Worm (Caenorhabditis elegans) whole organism, L4 larva: ENCODE results near the gene T03D8.6.

ENCODE experiments used
- F10B5.3 ChIP-seq: sonication (generic microtip); optimal IDR thresholded peaks from 2 replicates; lab custom pipeline; 2016; ENCODE audit warnings: mild to moderate bottlenecking, missing genetic modification characterization, missing compliant biosample characterization
- R02D3.7 ChIP-seq: fragments of 150-350 bp; sonication (generic microtip); optimal IDR thresholded peaks from 3 replicates; lab custom pipeline; 2014; ENCODE audit warnings: missing biosample characterization, missing genetic modification characterization
- T26A8.4 ChIP-seq: fragments of 200-800 bp; sonication (Bioruptor generic); IDR thresholded peaks from 2 replicates; pipeline ENCODE4 v1.3.6; 2022; ENCODE audit warnings: missing genetic modification characterization, missing compliant biosample characterization
- Y105C5A.15 ChIP-seq: fragments of 200-800 bp; sonication (Bioruptor generic); IDR thresholded peaks from 2 replicates; pipeline ENCODE4 v1.3.6; 2022; ENCODE audit warnings: missing genetic modification characterization, missing compliant biosample characterization
- Y5F2A.4 ChIP-seq: fragments of 200-800 bp; sonication (Bioruptor generic); optimal IDR thresholded peaks from 2 replicates; lab custom pipeline; 2018; ENCODE audit warnings: mild to moderate bottlenecking, missing genetic modification characterization, missing compliant biosample characterization
- ZK546.5 ChIP-seq, 2 experiments: sonication (generic microtip); optimal IDR thresholded peaks; 2 replicates each; lab custom pipeline; 2017; ENCODE audit warnings: missing biosample characterization in 2 of 2, missing genetic modification characterization in 2 of 2
- aha-1 ChIP-seq: fragments of 150-350 bp; peaks from one replicate; lab custom pipeline; 2014; ENCODE audit warnings: missing biosample characterization, missing genetic modification characterization
- ama-1 ChIP-seq: fragments of 150-350 bp; optimal IDR thresholded peaks from 2 replicates; lab custom pipeline; 2014; ENCODE audit warnings: inconsistent platforms, mixed read lengths
- ceh-28 ChIP-seq: fragments of 150-350 bp; optimal IDR thresholded peaks from 2 replicates; lab custom pipeline; 2014; ENCODE audit warnings: missing biosample characterization, missing genetic modification reagents, missing genetic modification characterization
- ceh-32 ChIP-seq: sonication (generic microtip); optimal IDR thresholded peaks from 2 replicates; lab custom pipeline; 2016; ENCODE audit warnings: mild to moderate bottlenecking, missing genetic modification characterization, missing compliant biosample characterization; ENCODE audit not compliant: poor library complexity
- daf-16 ChIP-seq, 3 experiments: sonication (generic microtip); optimal IDR thresholded peaks; 2 replicates each; lab custom pipeline; 2016 to 2017; ENCODE audit warnings: missing genetic modification characterization in 3 of 3, missing genetic modification reagents in 3 of 3, mild to moderate bottlenecking in 2 of 3, missing compliant biosample characterization in 2 of 3, missing biosample characterization in 1 of 3, moderate library complexity in 1 of 3
- daf-19 ChIP-seq: fragments of 200-800 bp; sonication (Bioruptor generic); conservative IDR thresholded peaks from 2 replicates; pipeline ENCODE4 v1.3.6; 2022; ENCODE audit warnings: missing genetic modification characterization, missing compliant biosample characterization
- dmd-8 ChIP-seq: fragments of 200-800 bp; sonication (Bioruptor generic); IDR thresholded peaks from 2 replicates; pipeline ENCODE4 v1.3.6; 2022; ENCODE audit warnings: missing genetic modification characterization, missing compliant biosample characterization
- dmd-9 ChIP-seq: fragments of 200-800 bp; sonication (Bioruptor generic); IDR thresholded peaks from 2 replicates; pipeline ENCODE4 v1.3.6; 2022; ENCODE audit warnings: missing genetic modification reagents, missing genetic modification characterization, missing compliant biosample characterization
- duxl-1 ChIP-seq: sonication (generic microtip); optimal IDR thresholded peaks from 2 replicates; lab custom pipeline; 2016; ENCODE audit warnings: mild to moderate bottlenecking, missing genetic modification characterization, moderate library complexity, missing compliant biosample characterization; ENCODE audit not compliant: poor library complexity
- dve-1 ChIP-seq: sonication (generic microtip); optimal IDR thresholded peaks from 2 replicates; lab custom pipeline; 2017; ENCODE audit warnings: antibody characterized with exemption, mild to moderate bottlenecking, missing genetic modification characterization, missing compliant biosample characterization; ENCODE audit not compliant: insufficient read depth
- egl-27 ChIP-seq: sonication (generic microtip); optimal IDR thresholded peaks from 3 replicates; lab custom pipeline; 2017; ENCODE audit warnings: missing biosample characterization, missing genetic modification reagents, missing genetic modification characterization
- fos-1 ChIP-seq: fragments of 150-350 bp; optimal IDR thresholded peaks from 2 replicates; lab custom pipeline; 2014; ENCODE audit warnings: missing biosample characterization, missing genetic modification characterization
- hlh-11 ChIP-seq: fragments of 200-800 bp; sonication (Bioruptor generic); optimal IDR thresholded peaks from 2 replicates; lab custom pipeline; 2018; ENCODE audit warnings: mild to moderate bottlenecking, missing genetic modification characterization, missing compliant biosample characterization
- hlh-30 ChIP-seq: sonication (generic microtip); optimal IDR thresholded peaks from 2 replicates; lab custom pipeline; 2017; ENCODE audit warnings: antibody characterized with exemption, mild to moderate bottlenecking, missing genetic modification characterization, missing compliant biosample characterization; ENCODE audit not compliant: insufficient read depth
- hmg-1.1 ChIP-seq: fragments of 200-800 bp; sonication (Bioruptor generic); IDR thresholded peaks from 2 replicates; pipeline ENCODE4 v1.3.6; 2022; ENCODE audit warnings: missing genetic modification reagents, missing genetic modification characterization, missing compliant biosample characterization
- lin-1 ChIP-seq: fragments of 200-800 bp; sonication (Bioruptor generic); IDR thresholded peaks from 2 replicates; pipeline ENCODE4 v1.3.6; 2022; ENCODE audit warnings: missing genetic modification reagents, missing genetic modification characterization, missing compliant biosample characterization
- lin-15B ChIP-seq: fragments of 150-350 bp; sonication (generic microtip); optimal IDR thresholded peaks from 3 replicates; lab custom pipeline; 2014; ENCODE audit warnings: missing biosample characterization, missing genetic modification characterization
- lin-29 ChIP-seq: fragments of 200-800 bp; sonication (Bioruptor generic); IDR thresholded peaks from 2 replicates; pipeline ENCODE4 v1.3.6; 2022; ENCODE audit warnings: missing genetic modification reagents, missing genetic modification characterization, missing compliant biosample characterization
- lin-39 ChIP-seq: fragments of 150-350 bp; optimal IDR thresholded peaks from 2 replicates; lab custom pipeline; 2014; ENCODE audit warnings: missing biosample characterization, missing genetic modification reagents, missing genetic modification characterization
- mdl-1 ChIP-seq, 2 experiments: fragments of 150-350 bp in 1 of 2; sonication (generic microtip) in 1 of 2; optimal IDR thresholded peaks; 2 replicates each; lab custom pipeline; 2014 to 2017; ENCODE audit warnings: missing biosample characterization in 2 of 2, missing genetic modification characterization in 2 of 2
- mdt-29 ChIP-seq: fragments of 200-800 bp; sonication (Bioruptor generic); IDR thresholded peaks from 2 replicates; pipeline ENCODE4 v1.3.6; 2022; ENCODE audit warnings: missing genetic modification reagents, missing genetic modification characterization, missing compliant biosample characterization
- nhr-10 ChIP-seq: fragments of 150-350 bp; optimal IDR thresholded peaks from 2 replicates; lab custom pipeline; 2014; ENCODE audit warnings: missing biosample characterization, missing genetic modification characterization
- nhr-11 ChIP-seq: fragments of 150-350 bp; optimal IDR thresholded peaks from 2 replicates; lab custom pipeline; 2014; ENCODE audit warnings: missing biosample characterization, missing genetic modification characterization
- nhr-28 ChIP-seq: fragments of 150-350 bp; optimal IDR thresholded peaks from 2 replicates; lab custom pipeline; 2014; ENCODE audit warnings: missing biosample characterization, missing genetic modification characterization
- nhr-42 ChIP-seq: fragments of 200-800 bp; sonication (Bioruptor generic); IDR thresholded peaks from 2 replicates; pipeline ENCODE4 v1.3.6; 2022; ENCODE audit warnings: missing genetic modification characterization, missing compliant biosample characterization
- pha-4 ChIP-seq, 2 experiments: fragments of 150-350 bp in 1 of 2; fragments of 200-800 bp in 1 of 2; sonication (Bioruptor generic) in 1 of 2; IDR thresholded peaks in 1 of 2; optimal IDR thresholded peaks in 1 of 2; 2 replicates each; pipeline versions ENCODE4 v1.3.6 to Lab custom; 2014 to 2022; ENCODE audit warnings: missing genetic modification characterization in 2 of 2, missing genetic modification reagents in 2 of 2, missing biosample characterization in 1 of 2, missing compliant biosample characterization in 1 of 2
- php-3 ChIP-seq: fragments of 200-800 bp; sonication (Bioruptor generic); IDR thresholded peaks from 2 replicates; pipeline ENCODE4 v1.3.6; 2022; ENCODE audit warnings: missing genetic modification reagents, missing genetic modification characterization, missing compliant biosample characterization
- rbr-2 ChIP-seq: sonication (generic microtip); optimal IDR thresholded peaks from 2 replicates; lab custom pipeline; 2016; ENCODE audit warnings: missing genotype, missing genetic modification characterization, missing compliant biosample characterization
- saeg-2 ChIP-seq: fragments of 200-800 bp; sonication (Bioruptor generic); IDR thresholded peaks from 2 replicates; pipeline ENCODE4 v1.3.6; 2022; ENCODE audit warnings: missing genetic modification reagents, missing genetic modification characterization, missing compliant biosample characterization
- skn-1 ChIP-seq: fragments of 150-350 bp; optimal IDR thresholded peaks from 2 replicates; lab custom pipeline; 2014; ENCODE audit warnings: missing biosample characterization, missing genetic modification characterization
- snpc-4 ChIP-seq: fragments of 150-350 bp; optimal IDR thresholded peaks from 2 replicates; lab custom pipeline; 2014; ENCODE audit warnings: missing biosample characterization, missing genetic modification characterization
- spr-1 ChIP-seq: sonication (generic microtip); optimal IDR thresholded peaks from 2 replicates; lab custom pipeline; 2016; ENCODE audit warnings: mild to moderate bottlenecking, missing genetic modification characterization, missing compliant biosample characterization
- tag-97 ChIP-seq: fragments of 200-800 bp; sonication (Bioruptor generic); IDR thresholded peaks from 2 replicates; pipeline ENCODE4 v1.3.6; 2022; ENCODE audit warnings: missing genetic modification characterization, missing compliant biosample characterization
- tra-1 ChIP-seq: fragments of 200-800 bp; sonication (Bioruptor generic); IDR thresholded peaks from 2 replicates; pipeline ENCODE4 v1.3.6; 2022; ENCODE audit warnings: missing genetic modification reagents, missing genetic modification characterization, missing compliant biosample characterization
- unc-130 ChIP-seq: sonication (generic microtip); optimal IDR thresholded peaks from 2 replicates; lab custom pipeline; 2016; ENCODE audit warnings: missing genetic modification reagents, missing genetic modification characterization, missing compliant biosample characterization
- zag-1 ChIP-seq: fragments of 150-350 bp; optimal IDR thresholded peaks from 2 replicates; lab custom pipeline; 2014; ENCODE audit warnings: missing biosample characterization, missing genetic modification characterization
- zfp-2 ChIP-seq: sonication (generic microtip); optimal IDR thresholded peaks from 2 replicates; lab custom pipeline; 2016; ENCODE audit warnings: mild to moderate bottlenecking, missing genetic modification characterization, missing compliant biosample characterization
- zip-11 ChIP-seq: fragments of 200-800 bp; sonication (Bioruptor generic); IDR thresholded peaks from 2 replicates; pipeline ENCODE4 v1.3.6; 2022; ENCODE audit warnings: missing genetic modification characterization, missing compliant biosample characterization

The T03D8.6 gene

DNA sequence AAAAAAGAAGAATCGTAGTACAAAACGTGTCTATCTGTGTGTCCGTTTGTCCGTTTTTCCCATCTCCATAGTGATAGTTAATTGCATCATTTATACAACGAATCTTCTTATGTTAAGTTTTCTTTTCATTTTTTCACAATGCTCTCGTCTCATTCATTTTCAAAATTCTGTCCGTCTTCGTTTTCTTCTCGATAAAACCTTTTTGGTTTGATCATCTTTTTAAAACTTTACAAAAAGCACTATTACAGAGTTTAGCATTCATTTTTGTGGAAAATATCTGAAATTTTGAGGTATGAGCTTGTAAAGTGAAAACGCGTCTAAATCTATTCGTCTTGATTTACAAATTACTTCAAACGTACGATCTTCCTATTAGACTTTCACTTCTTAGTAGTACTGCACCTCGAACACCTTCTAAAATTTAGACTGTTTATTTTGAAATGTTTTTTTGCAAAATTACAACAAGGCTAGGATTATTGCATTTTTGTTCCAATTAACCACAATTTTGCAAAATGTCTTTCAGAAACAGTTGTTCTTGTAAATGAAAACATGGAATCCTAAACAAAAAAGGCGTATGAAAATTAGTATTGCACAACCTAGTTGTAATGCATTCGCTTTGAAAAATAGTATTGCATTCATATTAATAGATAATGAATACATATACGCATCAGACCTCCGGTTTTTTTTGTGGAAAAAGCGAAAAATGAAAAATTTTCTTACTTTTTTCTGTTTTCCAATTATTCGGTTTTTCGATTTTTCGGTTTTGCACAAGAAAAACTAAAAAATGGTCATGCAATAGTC is 34.9 kb downstream of the T03D8.6 start (continued):
- no peak for TF ChIP-seq fos-1 (tag; lab: Kevin White, UChicago)
- TF ChIP-seq lin-29 (GFP tag; lab: Robert Waterston, UW): no peak
- no peak for TF ChIP-seq hmg-1.1 (GFP tag; lab: Robert Waterston, UW)
- no peak for TF ChIP-seq lin-1 (GFP tag; lab: Robert Waterston, UW)
- TF ChIP-seq F10B5.3: no peak
- no peak for TF ChIP-seq zag-1 (tag; lab: Kevin White, UChicago)
- TF ChIP-seq nhr-10: no peak
- no peak for TF ChIP-seq zip-11
- no peak for TF ChIP-seq skn-1
- no peak for TF ChIP-seq zfp-2 (tag; lab: Kevin White, UChicago)
- no peak for TF ChIP-seq hlh-11 (tag; lab: Kevin White, UChicago)
- no peak for TF ChIP-seq Y105C5A.15
- TF ChIP-seq mdl-1 (tag; optimal IDR thresholded peaks at IDR 0.05; lab: Kevin White, UChicago): no peak
- TF ChIP-seq ceh-32 (tag; lab: Kevin White, UChicago): no peak
- TF ChIP-seq daf-16 (GFP tag; optimal IDR thresholded peaks at IDR 0.05; lab: Kevin White, UChicago): no peak
- TF ChIP-seq daf-16 (tag; optimal IDR thresholded peaks at IDR 0.05; lab: Kevin White, UChicago): peak; percentile 7
- TF ChIP-seq egl-27 (tag; lab: Kevin White, UChicago): no peak
- TF ChIP-seq aha-1 (tag; lab: Kevin White, UChicago): peak; percentile 64
- TF ChIP-seq tra-1 (GFP tag; lab: Robert Waterston, UW): no peak
- TF ChIP-seq hlh-30 (tag; lab: Kevin White, UChicago): peak; percentile 10
- TF ChIP-seq nhr-42 (GFP tag; lab: Robert Waterston, UW): peak; percentile 14; the same call in 1 of the 2 replicates
- no peak for TF ChIP-seq ceh-28
- no peak for TF ChIP-seq ZK546.5 (tag; optimal IDR thresholded peaks at IDR 0.05; lab: Kevin White, UChicago)
- peak; percentile 25 for TF ChIP-seq dve-1 (tag; lab: Kevin White, UChicago)
- no peak for TF ChIP-seq rbr-2 (tag; lab: Kevin White, UChicago)
- TF ChIP-seq spr-1: no peak
- no peak for TF ChIP-seq lin-39 (tag; lab: Kevin White, UChicago)
- no peak for TF ChIP-seq Y5F2A.4 (GFP tag; lab: Kevin White, UChicago)
- TF ChIP-seq dmd-8 (GFP tag; lab: Robert Waterston, UW): no peak
- TF ChIP-seq pha-4 (GFP tag; IDR thresholded peaks at IDR 0.05; lab: Robert Waterston, UW): peak; percentile 12; the same call in 1 of the 2 replicates
- TF ChIP-seq pha-4 (tag; optimal IDR thresholded peaks at IDR 0.05; lab: Kevin White, UChicago): no peak
- TF ChIP-seq php-3 (GFP tag; lab: Robert Waterston, UW): no peak
- no peak for TF ChIP-seq lin-15B (tag; lab: Kevin White, UChicago)
- TF ChIP-seq saeg-2 (GFP tag; lab: Robert Waterston, UW): no peak
- TF ChIP-seq T26A8.4 (GFP tag; lab: Robert Waterston, UW): no peak
- TF ChIP-seq daf-19: no peak
- TF ChIP-seq mdt-29 (GFP tag; lab: Robert Waterston, UW): 0 out of 2 replicates have a peak, but pooled peaks have one; percentile 8
- no peak for TF ChIP-seq tag-97 (GFP tag; lab: Robert Waterston, UW)
- no peak for TF ChIP-seq nhr-11 (tag; lab: Kevin White, UChicago)
- no peak for TF ChIP-seq unc-130 (GFP tag; lab: Kevin White, UChicago)
- TF ChIP-seq nhr-28 (tag; lab: Kevin White, UChicago): no peak
- TF ChIP-seq ama-1 (lab: Kevin White, UChicago): peak; percentile 84
- no peak for TF ChIP-seq snpc-4 (tag; lab: Kevin White, UChicago)
- no peak for TF ChIP-seq duxl-1 (tag; lab: Kevin White, UChicago)
- no peak for TF ChIP-seq dmd-9 (GFP tag; lab: Robert Waterston, UW)
- no peak for TF ChIP-seq R02D3.7 (tag; lab: Kevin White, UChicago)
